Fruit fly (Drosophila melanogaster): ENCODE measurements around the gene Nmd3.

The Nmd3 gene

DNA sequence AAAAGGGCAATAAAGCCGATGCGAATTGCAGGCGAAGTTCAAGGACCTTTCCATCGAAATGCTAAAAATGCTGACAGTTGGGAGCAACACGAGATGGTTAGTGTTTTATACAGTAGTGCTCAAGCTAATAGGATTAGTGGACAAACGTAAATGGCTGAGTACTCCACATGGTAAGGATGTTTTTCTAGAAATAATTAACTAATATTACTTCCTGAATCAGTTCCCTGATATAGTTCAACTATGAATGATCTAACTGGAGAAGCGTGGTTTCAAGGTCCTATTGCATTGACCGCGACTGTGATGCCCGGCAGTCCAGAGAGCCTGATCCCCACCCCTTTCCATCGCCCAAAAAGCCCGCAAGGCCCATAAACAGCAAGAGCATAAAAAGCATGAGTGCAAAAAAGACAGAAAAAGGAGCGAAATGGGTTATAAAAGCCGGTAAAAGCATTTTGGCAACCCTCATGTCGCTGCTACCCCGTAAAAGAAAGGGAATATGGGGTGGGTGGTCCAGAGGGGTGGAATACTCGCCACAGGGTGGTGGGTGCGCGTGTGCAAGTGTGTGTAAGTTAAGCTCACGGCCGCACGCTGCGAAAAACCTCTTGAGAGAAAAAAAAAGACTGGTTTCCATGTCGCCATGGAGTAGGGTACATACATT is 50.1 kb downstream of the Nmd3 start (continued):
- TF ChIP-seq ranshi (GFP tag; IDR thresholded peaks at IDR 0.05): peak; percentile 72
- peak; percentile 36 for TF ChIP-seq CG31388 (GFP tag; optimal IDR thresholded peaks at IDR 0.05)
- no peak for TF ChIP-seq vnd (GFP tag; IDR thresholded peaks at IDR 0.05; ENCODE audit: partially characterized antibody)
- peak; percentile 74 for TF ChIP-seq stc (GFP tag; IDR thresholded peaks at IDR 0.05)
- TF ChIP-seq CG10462 (GFP tag; optimal IDR thresholded peaks at IDR 0.05): peak; percentile 32
- TF ChIP-seq Jarid2 (GFP tag; optimal IDR thresholded peaks at IDR 0.05): no peak
- peak; percentile 83 for TF ChIP-seq nerfin-1 (tag; optimal IDR thresholded peaks at IDR 0.05)
- TF ChIP-seq sim (GFP tag; IDR thresholded peaks at IDR 0.05): 0 out of 2 replicates have a peak, but pooled peaks have one; percentile 33
- TF ChIP-seq zfh1 (GFP tag; IDR thresholded peaks at IDR 0.05): peak; percentile 73
- no peak for TF ChIP-seq C15 (GFP tag; IDR thresholded peaks at IDR 0.05)
- peak; percentile 32 for TF ChIP-seq kah (GFP tag; optimal IDR thresholded peaks at IDR 0.05)
- TF ChIP-seq CG15011 (GFP tag; optimal IDR thresholded peaks at IDR 0.05): peak; percentile 49
- TF ChIP-seq NC2α (GFP tag; optimal IDR thresholded peaks at IDR 0.05): peak; percentile 27
- TF ChIP-seq CG16813 (GFP tag; IDR thresholded peaks at IDR 0.05; ENCODE audit: partially characterized antibody): no peak
- no peak for TF ChIP-seq grn (GFP tag; optimal IDR thresholded peaks at IDR 0.05)
- peak; percentile 37 for TF ChIP-seq odd (GFP tag; optimal IDR thresholded peaks at IDR 0.05)
- TF ChIP-seq slbo (GFP tag; IDR thresholded peaks at IDR 0.05): peak; percentile 58
- no peak for TF ChIP-seq Opbp (GFP tag; IDR thresholded peaks at IDR 0.05; ENCODE audit: partially characterized antibody)
- TF ChIP-seq fd96Cb (tag; optimal IDR thresholded peaks at IDR 0.05): peak; percentile 76
- TF ChIP-seq CG6175 (GFP tag; IDR thresholded peaks at IDR 0.05): 0 out of 3 replicates have a peak, but pooled peaks have one; percentile 17
- no peak; the same call in 1 of the 2 replicates for TF ChIP-seq CG9215 (GFP tag; IDR thresholded peaks at IDR 0.05)
- peak; percentile 74 for TF ChIP-seq CG31441 (GFP tag; IDR thresholded peaks at IDR 0.05)
- no peak for TF ChIP-seq fd102C (GFP tag; optimal IDR thresholded peaks at IDR 0.05)
- no peak for TF ChIP-seq Dref (GFP tag; IDR thresholded peaks at IDR 0.05)
- TF ChIP-seq Fer1 (GFP tag; optimal IDR thresholded peaks at IDR 0.05): peak; percentile 67
- peak; percentile 50; the same call in 1 of the 2 replicates for TF ChIP-seq CG32767 (GFP tag; IDR thresholded peaks at IDR 0.05)
- TF ChIP-seq sob (GFP tag; IDR thresholded peaks at IDR 0.05): 0 out of 2 replicates have a peak, but pooled peaks have one; percentile 24
- no peak for TF ChIP-seq mld (GFP tag; IDR thresholded peaks at IDR 0.05; ENCODE audit: partially characterized antibody)
- TF ChIP-seq fd64A (GFP tag; optimal IDR thresholded peaks at IDR 0.05): peak; percentile 36
- TF ChIP-seq hb (GFP tag; IDR thresholded peaks at IDR 0.05; ENCODE audit: partially characterized antibody): no peak
- no peak for TF ChIP-seq hkb (optimal IDR thresholded peaks at IDR 0.05)
- peak; percentile 69 for TF ChIP-seq hkb (GFP tag; IDR thresholded peaks at IDR 0.05)
- peak; percentile 27 for TF ChIP-seq HmgZ (tag; optimal IDR thresholded peaks at IDR 0.05)
- peak; percentile 76 for TF ChIP-seq CG8924 (tag; optimal IDR thresholded peaks at IDR 0.05)
- TF ChIP-seq Mad (GFP tag; optimal IDR thresholded peaks at IDR 0.05): peak; percentile 51
- peak; percentile 29 for TF ChIP-seq slp2 (GFP tag; optimal IDR thresholded peaks at IDR 0.05)
- peak; percentile 64 for TF ChIP-seq CG4820 (GFP tag; optimal IDR thresholded peaks at IDR 0.05)
- peak; percentile 75 for TF ChIP-seq tin (GFP tag; optimal IDR thresholded peaks at IDR 0.05)
- TF ChIP-seq dpn (GFP tag; optimal IDR thresholded peaks at IDR 0.05): peak; percentile 54 to 57
- TF ChIP-seq Pdp1 (GFP tag; optimal IDR thresholded peaks at IDR 0.05): peak; percentile 47 to 65
- peak; percentile 29; the same call in 2 of the 3 replicates for TF ChIP-seq Aef1 (GFP tag; IDR thresholded peaks at IDR 0.05)
- TF ChIP-seq CG12219 (GFP tag; optimal IDR thresholded peaks at IDR 0.05): peak; percentile 75
- TF ChIP-seq amos (GFP tag; IDR thresholded peaks at IDR 0.05; ENCODE audit: partially characterized antibody): no peak
- TF ChIP-seq rib (GFP tag; IDR thresholded peaks at IDR 0.05): no peak
- TF ChIP-seq GATAe (GFP tag; conservative IDR thresholded peaks at IDR 0.05): no peak

Measured in whole organism, embryonic.